Fruit fly (Drosophila melanogaster): Measurements from ENCODE around the gene Clp.

Clp gene

DNA sequence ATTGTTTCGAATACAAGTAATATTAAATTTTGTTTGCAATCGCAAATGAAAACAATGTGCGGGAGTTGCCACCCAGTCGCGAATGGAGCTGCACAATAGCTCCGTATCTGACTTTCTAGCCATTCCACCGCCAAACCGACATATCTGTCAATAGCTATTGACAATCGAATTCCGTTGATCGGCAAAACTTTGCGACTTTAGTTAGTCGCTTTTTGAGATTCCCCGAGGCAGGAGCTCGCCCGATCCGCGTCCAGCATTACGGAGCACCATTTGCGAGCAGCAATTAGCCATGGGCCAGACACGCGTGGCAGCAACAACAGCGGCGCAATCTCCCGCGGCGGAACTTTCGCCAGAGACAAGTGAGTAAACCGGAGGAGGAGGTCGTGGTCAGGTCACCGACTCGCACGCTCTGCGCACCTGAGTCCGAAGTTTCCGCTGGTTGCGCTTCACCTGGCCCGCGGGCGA is 32.9 kb downstream of the Clp start, which contains the start of the genes CG4291 and kraken (continued):
- TF ChIP-seq CG9437 (GFP tag; optimal IDR thresholded peaks at IDR 0.05) (peak; percentile 11), CG4328 (GFP tag; optimal IDR thresholded peaks at IDR 0.05) (peak; percentile 31), Hr39 (optimal IDR thresholded peaks at IDR 0.05) (no peak), CG3995 (GFP tag; optimal IDR thresholded peaks at IDR 0.05) (no peak), stc (GFP tag; IDR thresholded peaks at IDR 0.05) (no peak), en (GFP tag; optimal IDR thresholded peaks at IDR 0.05) (peak; percentile 0), disco-r (GFP tag; optimal IDR thresholded peaks at IDR 0.05) (no peak), slbo (GFP tag; IDR thresholded peaks at IDR 0.05) (peak; percentile 85), Scr (GFP tag; IDR thresholded peaks at IDR 0.05; ENCODE audit: partially characterized antibody) (peak; percentile 44; the same call in 1 of the 2 replicates), gsb (GFP tag; IDR thresholded peaks at IDR 0.05) (peak; percentile 38), B-H2 (GFP tag; optimal IDR thresholded peaks at IDR 0.05) (peak; percentile 85), CG34376 (GFP tag; optimal IDR thresholded peaks at IDR 0.05) (peak; percentile 58), Side (GFP tag; optimal IDR thresholded peaks at IDR 0.05) (peak; percentile 9), CG12219 (GFP tag; optimal IDR thresholded peaks at IDR 0.05) (no peak), chm (GFP tag; IDR thresholded peaks at IDR 0.05) (peak; percentile 67), Nf-YA (GFP tag; IDR thresholded peaks at IDR 0.05) (no peak), CG33213 (GFP tag; optimal IDR thresholded peaks at IDR 0.05) (peak; percentile 75), ind (GFP tag; optimal IDR thresholded peaks at IDR 0.05) (peak; percentile 70), CG4854 (GFP tag; optimal IDR thresholded peaks at IDR 0.05) (no peak), btn (GFP tag; optimal IDR thresholded peaks at IDR 0.05) (no peak), CG6272 (GFP tag; IDR thresholded peaks at IDR 0.05) (peak; percentile 9; the same call in 1 of the 2 replicates), CG4707 (GFP tag; optimal IDR thresholded peaks at IDR 0.05) (no peak), H2.0 (GFP tag; IDR thresholded peaks at IDR 0.05) (peak; percentile 53; the same call in 1 of the 2 replicates), grn (GFP tag; optimal IDR thresholded peaks at IDR 0.05) (peak; percentile 22), caup (GFP tag; optimal IDR thresholded peaks at IDR 0.05; ENCODE audit: severe bottlenecking) (peak; percentile 55), dan (GFP tag; IDR thresholded peaks at IDR 0.05) (no peak), CG12299 (tag; optimal IDR thresholded peaks at IDR 0.05) (no peak), emc (GFP tag; optimal IDR thresholded peaks at IDR 0.05) (peak; percentile 26), CG30403 (GFP tag; optimal IDR thresholded peaks at IDR 0.05) (peak; percentile 66), tgo (GFP tag; IDR thresholded peaks at IDR 0.05) (peak; percentile 16; the same call in 1 of the 3 replicates), cg (GFP tag; optimal IDR thresholded peaks at IDR 0.05) (no peak), fd102C (GFP tag; optimal IDR thresholded peaks at IDR 0.05) (no peak), Stat92E (GFP tag; optimal IDR thresholded peaks at IDR 0.05) (peak in 1 of 3 experiments; percentile 56), E2f2 (GFP tag; IDR thresholded peaks at IDR 0.05) (peak; percentile 48), E2f1 (GFP tag; IDR thresholded peaks at IDR 0.05) (peak; percentile 18; the same call in 1 of the 2 replicates), al (GFP tag; IDR thresholded peaks at IDR 0.05) (0 out of 2 replicates have a peak, but pooled peaks have one; percentile 18), CG34422 (GFP tag; IDR thresholded peaks at IDR 0.05) (peak; percentile 80; the same call in 2 of the 3 replicates), CG10979 (tag; optimal IDR thresholded peaks at IDR 0.05) (peak; percentile 3), CG11247 (GFP tag; IDR thresholded peaks at IDR 0.05) (peak; percentile 78), CG15601 (tag; optimal IDR thresholded peaks at IDR 0.05) (peak; percentile 93), CG2116 (GFP tag; optimal IDR thresholded peaks at IDR 0.05) (peak; percentile 61), CG16815 (GFP tag; optimal IDR thresholded peaks at IDR 0.05) (no peak), Ets97D (GFP tag; optimal IDR thresholded peaks at IDR 0.05) (peak; percentile 7), Tbp (GFP tag; optimal IDR thresholded peaks at IDR 0.05) (no peak), CG3281 (GFP tag; optimal IDR thresholded peaks at IDR 0.05) (peak; percentile 37), Lim3 (GFP tag; IDR thresholded peaks at IDR 0.05) (no peak), Nf-YC (tag; optimal IDR thresholded peaks at IDR 0.05) (peak; percentile 61), run (tag; optimal IDR thresholded peaks at IDR 0.05) (no peak), CG9727 (GFP tag; optimal IDR thresholded peaks at IDR 0.05) (no peak), CG17802 (tag; optimal IDR thresholded peaks at IDR 0.05) (no peak), Doc2 (GFP tag; IDR thresholded peaks at IDR 0.05) (no peak), cad (GFP tag; optimal IDR thresholded peaks at IDR 0.05) (no peak)
